Fruit fly (Drosophila melanogaster) whole organism, pupa: Measurements from ENCODE around the gene Calx.

Experiments
- CG12605 ChIP-seq: fragments of 200-800 bp; sonication (Bioruptor generic); IDR thresholded peaks from 2 replicates; pipeline ENCODE4 v1.3.6; 2022; ENCODE audit warnings: missing biosample characterization, missing genetic modification characterization
- CG14655 ChIP-seq: fragments of 200-800 bp; sonication (Bioruptor generic); optimal IDR thresholded peaks from 3 replicates; lab custom pipeline; 2017; ENCODE audit warnings: mild to moderate bottlenecking, missing biosample characterization, missing genetic modification reagents, missing genetic modification characterization
- CG32121 ChIP-seq: fragments of 200-800 bp; sonication (Bioruptor generic); IDR thresholded peaks from 2 replicates; pipeline ENCODE4 v1.3.6; 2022; ENCODE audit warnings: missing biosample characterization, missing genetic modification characterization
- CG34367 ChIP-seq: fragments of 200-800 bp; sonication (Bioruptor generic); optimal IDR thresholded peaks from 2 replicates; lab custom pipeline; 2018; ENCODE audit warnings: missing biosample characterization, mild to moderate bottlenecking, missing genetic modification characterization
- CG8159 ChIP-seq: fragments of 200-800 bp; sonication (Bioruptor generic); optimal IDR thresholded peaks from 3 replicates; lab custom pipeline; 2018; ENCODE audit warnings: missing biosample characterization, mild to moderate bottlenecking, missing genetic modification characterization, moderate library complexity
- CG8301 ChIP-seq: fragments of 200-800 bp; sonication (Bioruptor generic); optimal IDR thresholded peaks from 2 replicates; lab custom pipeline; 2018; ENCODE audit warnings: missing biosample characterization, mild to moderate bottlenecking, missing genetic modification characterization
- CG9948 ChIP-seq: fragments of 200-800 bp; sonication (Bioruptor generic); optimal IDR thresholded peaks from 2 replicates; lab custom pipeline; 2018; ENCODE audit warnings: missing biosample characterization, mild to moderate bottlenecking, missing genetic modification characterization, moderate library complexity
- EcR ChIP-seq: fragments of 200-800 bp; sonication (Bioruptor generic); optimal IDR thresholded peaks from 3 replicates; lab custom pipeline; 2019; ENCODE audit warnings: missing biosample characterization, missing genetic modification characterization, mild to moderate bottlenecking, moderate library complexity, missing genetic modification reagents
- Ets98B ChIP-seq: fragments of 200-800 bp; sonication (Bioruptor generic); IDR thresholded peaks from 2 replicates; pipeline ENCODE4 v1.3.6; 2022; ENCODE audit warnings: missing biosample characterization, missing genetic modification characterization
- Pif1A ChIP-seq: fragments of 200-800 bp; sonication (Bioruptor generic); optimal IDR thresholded peaks from 3 replicates; lab custom pipeline; 2016; ENCODE audit warnings: missing biosample characterization, missing genetic modification characterization
- gl ChIP-seq: fragments of 200-800 bp; sonication (Bioruptor generic); optimal IDR thresholded peaks from 2 replicates; lab custom pipeline; 2018; ENCODE audit warnings: missing biosample characterization, mild to moderate bottlenecking, missing genetic modification characterization

- TF ChIP-seq EcR (GFP tag; lab: Kevin White, UChicago) (no peak), CG12605 (GFP tag; lab: Robert Waterston, UW) (no peak), CG8301 (no peak), CG8159 (tag; lab: Kevin White, UChicago) (no peak), CG14655 (GFP tag; lab: Kevin White, UChicago) (no peak), CG32121 (GFP tag; lab: Robert Waterston, UW) (no peak), Ets98B (GFP tag; lab: Robert Waterston, UW) (no peak), CG9948 (tag; lab: Kevin White, UChicago) (no peak), Pif1A (GFP tag; lab: Kevin White, UChicago) (no peak), CG34367 (tag; lab: Kevin White, UChicago) (no peak), gl (no peak)
Observed at dm6 chr3R:20977846-20978295, at the start of gene Calx.
